Worm (Caenorhabditis elegans): ENCODE data around the gene mltn-1.

Gene mltn-1

DNA sequence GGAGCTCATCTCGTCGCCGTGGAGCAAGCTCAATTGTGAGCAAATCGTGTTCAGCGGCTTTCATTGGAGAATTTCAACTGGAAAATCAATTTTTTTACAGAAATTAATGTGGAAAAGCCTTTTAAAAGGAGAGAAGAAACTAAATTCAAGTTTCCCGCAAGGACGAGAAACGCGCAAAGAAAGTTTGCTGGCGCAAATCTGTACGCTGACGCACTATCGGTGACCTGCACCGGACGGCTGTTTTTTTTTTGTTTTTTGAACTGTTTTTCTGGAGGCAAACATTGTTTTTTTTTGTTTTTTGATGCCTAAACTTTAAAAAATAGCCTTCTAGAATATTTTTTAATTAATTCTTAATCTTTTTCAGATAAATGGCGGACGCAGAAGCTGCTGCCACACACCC is 11.9 kb upstream of the mltn-1 start, which contains the start of the genes hpr-17 and F32A11.1:
TSS of gene hpr-17 (minus strand) at position 77 of the 400 bp plus-strand sequence.
TSS of gene F32A11.1 (plus strand) at position 359 of the 400 bp plus-strand sequence.
- no peak for TF ChIP-seq ets-4 (tag; optimal IDR thresholded peaks at IDR 0.05)
- TF ChIP-seq ref-2 (tag; optimal IDR thresholded peaks at IDR 0.05) = peak; percentile 40
- TF ChIP-seq T23F11.4 (GFP tag; optimal IDR thresholded peaks at IDR 0.05) = no peak
- TF ChIP-seq eyg-1 (tag; optimal IDR thresholded peaks at IDR 0.05) = no peak
- no peak for TF ChIP-seq che-1 (tag; optimal IDR thresholded peaks at IDR 0.05)
- TF ChIP-seq ceh-48 (tag; optimal IDR thresholded peaks at IDR 0.05) = no peak
- no peak for TF ChIP-seq ceh-6 (GFP tag; optimal IDR thresholded peaks at IDR 0.05)
- no peak for TF ChIP-seq fax-1 (tag; optimal IDR thresholded peaks at IDR 0.05)
- TF ChIP-seq ceh-30 (tag; optimal IDR thresholded peaks at IDR 0.05) = no peak
- TF ChIP-seq K09A11.1 (tag; optimal IDR thresholded peaks at IDR 0.05; ENCODE audit: insufficient read depth) = no peak
- no peak for TF ChIP-seq F13H6.1 (tag; optimal IDR thresholded peaks at IDR 0.05)
- TF ChIP-seq pat-9 (tag; optimal IDR thresholded peaks at IDR 0.05) = no peak
- peak; percentile 26 for TF ChIP-seq ceh-18 (tag; optimal IDR thresholded peaks at IDR 0.05)
- no peak for TF ChIP-seq ahr-1 (tag; optimal IDR thresholded peaks at IDR 0.05)
- TF ChIP-seq pag-3 (tag; optimal IDR thresholded peaks at IDR 0.05; ENCODE audit: borderline replicate concordance) = no peak
- no peak for TF ChIP-seq pax-1 (tag; optimal IDR thresholded peaks at IDR 0.05)
- TF ChIP-seq lin-11 (tag; optimal IDR thresholded peaks at IDR 0.05) = no peak
- TF ChIP-seq hlh-13 (GFP tag; optimal IDR thresholded peaks at IDR 0.05) = no peak
- peak; percentile 66 for TF ChIP-seq nfya-1 (tag; optimal IDR thresholded peaks at IDR 0.05)
- TF ChIP-seq unc-3 (GFP tag; conservative IDR thresholded peaks at IDR 0.05) = no peak
- TF ChIP-seq unc-3 (tag; optimal IDR thresholded peaks at IDR 0.05) = no peak
- TF ChIP-seq C08G9.2 (tag; optimal IDR thresholded peaks at IDR 0.05) = no peak
- no peak for TF ChIP-seq ceh-34 (tag; optimal IDR thresholded peaks at IDR 0.05)
- TF ChIP-seq hlh-8 (tag; optimal IDR thresholded peaks at IDR 0.05) = no peak
- no peak for TF ChIP-seq odd-2 (tag; optimal IDR thresholded peaks at IDR 0.05)
- peak; percentile 18 for TF ChIP-seq elt-2 (tag; optimal IDR thresholded peaks at IDR 0.05)
- TF ChIP-seq ceh-31 (tag; optimal IDR thresholded peaks at IDR 0.05) = peak; percentile 13
- TF ChIP-seq tbx-7 (tag; optimal IDR thresholded peaks at IDR 0.05) = no peak
- TF ChIP-seq dmd-4 (tag; optimal IDR thresholded peaks at IDR 0.05; ENCODE audit: borderline replicate concordance) = no peak
- no peak for TF ChIP-seq pros-1 (tag; optimal IDR thresholded peaks at IDR 0.05)
- no peak for TF ChIP-seq dve-1 (tag; optimal IDR thresholded peaks at IDR 0.05)
- no peak for TF ChIP-seq C38D4.7 (GFP tag; optimal IDR thresholded peaks at IDR 0.05)
- no peak for TF ChIP-seq lim-6 (tag; optimal IDR thresholded peaks at IDR 0.05)
- TF ChIP-seq pha-2 (tag; optimal IDR thresholded peaks at IDR 0.05) = no peak
- TF ChIP-seq unc-42 (tag; optimal IDR thresholded peaks at IDR 0.05) = peak; percentile 40
- no peak for TF ChIP-seq nhr-232 (tag; optimal IDR thresholded peaks at IDR 0.05)
- TF ChIP-seq pha-4 (tag; optimal IDR thresholded peaks at IDR 0.05) = no peak
- TF ChIP-seq elt-4 (tag; optimal IDR thresholded peaks at IDR 0.05) = no peak
- no peak for TF ChIP-seq gmeb-2 (tag; optimal IDR thresholded peaks at IDR 0.05)
- no peak for TF ChIP-seq K02D7.2 (tag; optimal IDR thresholded peaks at IDR 0.05)
- no peak for TF ChIP-seq madf-2 (tag; optimal IDR thresholded peaks at IDR 0.05)
- no peak for TF ChIP-seq tbx-2 (tag; optimal IDR thresholded peaks at IDR 0.05)
- no peak for TF ChIP-seq fkh-6 (tag; optimal IDR thresholded peaks at IDR 0.05)
- TF ChIP-seq nhr-11 (tag; optimal IDR thresholded peaks at IDR 0.05) = no peak
- peak; percentile 19 for TF ChIP-seq unc-55 (GFP tag; optimal IDR thresholded peaks at IDR 0.05)

ce11 chrII:13156071-13156470 is 11.0 kb upstream of the mltn-1 start:
- TF ChIP-seq nhr-232 (tag; optimal IDR thresholded peaks at IDR 0.05) (no peak), unc-42 (tag; optimal IDR thresholded peaks at IDR 0.05) (no peak), unc-86 (tag; optimal IDR thresholded peaks at IDR 0.05) (no peak), dmd-4 (tag; optimal IDR thresholded peaks at IDR 0.05; ENCODE audit: borderline replicate concordance) (no peak), ets-4 (tag; optimal IDR thresholded peaks at IDR 0.05) (no peak)

Measured in whole organism, late embryonic.